Worm (Caenorhabditis elegans): ENCODE measurements around the gene twk-28.

The twk-28 gene

DNA sequence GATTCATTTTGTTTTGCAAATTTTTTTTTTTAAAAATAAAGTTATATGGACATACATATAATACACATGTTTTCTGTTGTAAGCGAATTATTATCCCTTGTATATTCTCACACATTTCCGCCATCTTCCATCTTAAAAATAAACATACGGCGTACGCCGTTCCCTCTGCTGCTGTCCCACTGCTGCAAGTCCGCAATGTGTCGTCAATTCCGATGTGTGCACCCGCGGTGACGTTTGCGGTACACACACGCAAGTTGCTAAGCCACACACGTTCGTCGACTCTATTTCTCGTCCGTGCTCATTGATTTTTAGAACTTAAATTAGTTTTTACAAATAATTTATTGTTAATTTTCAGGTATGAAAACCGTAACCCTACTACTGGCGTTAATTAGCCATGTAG, 18.8 kb downstream of the twk-28 start, which contains the start of gene C52B9.4 (continued):
- TF ChIP-seq spr-1 (tag; optimal IDR thresholded peaks at IDR 0.05): no peak
- TF ChIP-seq nhr-11 (tag; optimal IDR thresholded peaks at IDR 0.05): no peak
- peak; percentile 45 for TF ChIP-seq dve-1 (tag; optimal IDR thresholded peaks at IDR 0.05; ENCODE audit: insufficient read depth)
- TF ChIP-seq nhr-42 (GFP tag; IDR thresholded peaks at IDR 0.05): 0 out of 2 replicates have a peak, but pooled peaks have one; percentile 42
- TF ChIP-seq daf-16 (GFP tag; optimal IDR thresholded peaks at IDR 0.05): no peak
- TF ChIP-seq daf-16 (tag; optimal IDR thresholded peaks at IDR 0.05): peak; percentile 58
- TF ChIP-seq ceh-20 (GFP tag; IDR thresholded peaks at IDR 0.05): no peak
- TF ChIP-seq daf-12 (tag; optimal IDR thresholded peaks at IDR 0.05): no peak
- peak; percentile 28 for TF ChIP-seq mxl-3 (GFP tag; optimal IDR thresholded peaks at IDR 0.05)
- no peak for TF ChIP-seq skn-1 (tag; optimal IDR thresholded peaks at IDR 0.05)
- TF ChIP-seq ZK337.2 (GFP tag; IDR thresholded peaks at IDR 0.05): no peak
- no peak for TF ChIP-seq arid-1 (GFP tag; conservative IDR thresholded peaks at IDR 0.05)
- TF ChIP-seq nhr-28 (tag; optimal IDR thresholded peaks at IDR 0.05): peak; percentile 27
- no peak for TF ChIP-seq T26A8.4 (GFP tag; IDR thresholded peaks at IDR 0.05)
- peak; percentile 34 for TF ChIP-seq nhr-6 (tag; optimal IDR thresholded peaks at IDR 0.05)
- TF ChIP-seq set-16 (GFP tag; IDR thresholded peaks at IDR 0.05): no peak
- TF ChIP-seq Y75B8A.6 (GFP tag; IDR thresholded peaks at IDR 0.05): no peak
- peak; percentile 41 for TF ChIP-seq hlh-30 (tag; optimal IDR thresholded peaks at IDR 0.05; ENCODE audit: insufficient read depth)
- no peak for TF ChIP-seq ama-1 (optimal IDR thresholded peaks at IDR 0.05)
- TF ChIP-seq gei-8 (GFP tag; optimal IDR thresholded peaks at IDR 0.05): no peak
- TF ChIP-seq lsy-2 (tag; optimal IDR thresholded peaks at IDR 0.05): peak in 1 of 2 experiments; percentile 58

ce11 chrX:4256761-4257160, 22.4 kb downstream of the twk-28 start, which contains the start of gene srv-6:
Gene srv-6, plus strand, starts transcription at chrX:4257061.
- TF ChIP-seq mdt-29 (GFP tag; IDR thresholded peaks at IDR 0.05) (no peak), dve-1 (tag; optimal IDR thresholded peaks at IDR 0.05; ENCODE audit: insufficient read depth) (no peak), F10B5.3 (tag; optimal IDR thresholded peaks at IDR 0.05) (no peak), D1046.2 (GFP tag; IDR thresholded peaks at IDR 0.05) (no peak), mxl-3 (GFP tag; optimal IDR thresholded peaks at IDR 0.05) (no peak), php-3 (GFP tag; IDR thresholded peaks at IDR 0.05) (no peak), arid-1 (GFP tag; conservative IDR thresholded peaks at IDR 0.05) (no peak), dmd-9 (GFP tag; IDR thresholded peaks at IDR 0.05) (no peak), lin-38 (GFP tag; IDR thresholded peaks at IDR 0.05) (no peak), lim-7 (GFP tag; IDR thresholded peaks at IDR 0.05) (no peak), nhr-76 (tag; optimal IDR thresholded peaks at IDR 0.05) (no peak), mep-1 (tag; optimal IDR thresholded peaks at IDR 0.05) (no peak)

DNA sequence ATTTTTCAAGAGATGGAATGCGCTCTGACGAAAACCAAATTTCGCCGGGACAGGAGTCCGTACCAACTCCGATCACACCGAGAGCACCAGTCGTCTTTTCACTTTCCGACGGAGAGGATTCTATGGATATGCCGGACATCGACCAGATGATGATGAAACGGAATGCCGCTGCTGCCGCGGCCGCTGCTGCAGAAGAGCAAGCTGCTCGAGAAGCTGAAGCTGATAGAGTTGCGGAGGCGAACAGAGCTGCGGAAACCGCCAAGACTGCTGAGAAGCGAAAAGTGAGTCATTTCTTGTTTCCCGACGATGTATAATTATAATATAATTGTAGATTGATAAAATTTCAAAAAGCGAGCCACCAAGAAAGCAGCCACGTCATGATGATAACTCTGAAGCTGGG, 23.8 kb downstream of the twk-28 start:
- TF ChIP-seq D1046.2 (GFP tag; IDR thresholded peaks at IDR 0.05) (0 out of 2 replicates have a peak, but pooled peaks have one; percentile 27), T20F7.1 (GFP tag; optimal IDR thresholded peaks at IDR 0.05) (no peak), nhr-76 (tag; optimal IDR thresholded peaks at IDR 0.05) (no peak), lin-15B (tag; optimal IDR thresholded peaks at IDR 0.05) (no peak), unc-62 (GFP tag; optimal IDR thresholded peaks at IDR 0.05 in 1 of 2) (peak in 1 of 2 experiments; percentile 64), unc-62 (tag; optimal IDR thresholded peaks at IDR 0.05) (no peak), unc-130 (GFP tag; optimal IDR thresholded peaks at IDR 0.05) (no peak), set-16 (GFP tag; IDR thresholded peaks at IDR 0.05) (peak; percentile 81)

DNA sequence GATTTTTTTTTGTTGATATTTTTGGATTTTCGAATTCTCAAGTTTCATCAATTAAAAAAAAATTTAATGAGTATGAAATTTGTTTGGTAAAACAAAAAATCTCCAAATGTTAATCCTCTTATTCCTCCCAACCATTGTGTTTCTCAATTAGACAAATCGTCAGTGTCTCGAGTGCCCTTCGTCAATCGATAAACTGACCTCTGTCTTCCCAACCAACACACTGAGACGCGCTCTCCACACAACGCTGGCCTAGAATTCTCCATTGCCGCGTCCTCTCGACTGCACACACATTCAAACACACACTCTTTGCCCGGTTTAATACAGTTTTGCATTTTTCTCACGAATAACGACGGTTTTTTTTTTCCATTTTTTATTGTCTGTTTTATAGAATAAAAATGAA, 24.4 kb downstream of the twk-28 start, which contains the start of gene taf-11.1:
TSS of gene taf-11.1 (plus strand) at position 389 of the 400 bp plus-strand sequence.
- TF ChIP-seq mxl-3 (GFP tag; optimal IDR thresholded peaks at IDR 0.05) (peak; percentile 55), aly-2 (tag; optimal IDR thresholded peaks at IDR 0.05) (no peak), zip-11 (GFP tag; IDR thresholded peaks at IDR 0.05) (no peak), Y48G9A.11 (GFP tag; IDR thresholded peaks at IDR 0.05) (no peak), ztf-11 (tag; optimal IDR thresholded peaks at IDR 0.05) (no peak), unc-39 (tag; optimal IDR thresholded peaks at IDR 0.05) (no peak), nhr-42 (GFP tag; IDR thresholded peaks at IDR 0.05) (no peak), lin-29 (GFP tag; IDR thresholded peaks at IDR 0.05) (no peak), rbr-2 (tag; optimal IDR thresholded peaks at IDR 0.05) (no peak), hlh-30 (tag; optimal IDR thresholded peaks at IDR 0.05; ENCODE audit: insufficient read depth) (peak; percentile 43), snpc-4 (tag; optimal IDR thresholded peaks at IDR 0.05) (no peak), F10B5.3 (tag; optimal IDR thresholded peaks at IDR 0.05) (no peak), dmd-6 (GFP tag; IDR thresholded peaks at IDR 0.05) (no peak), php-3 (GFP tag; IDR thresholded peaks at IDR 0.05) (no peak), dpl-1 (GFP tag; optimal IDR thresholded peaks at IDR 0.05) (peak; percentile 2), lir-3 (tag; optimal IDR thresholded peaks at IDR 0.05) (no peak), nhr-41 (GFP tag; IDR thresholded peaks at IDR 0.05) (no peak), saeg-2 (GFP tag; IDR thresholded peaks at IDR 0.05) (no peak), fkh-10 (GFP tag; optimal IDR thresholded peaks at IDR 0.05) (no peak)
